Fruit fly (Drosophila melanogaster): ENCODE measurements around the gene SAK.

SAK gene

DNA sequence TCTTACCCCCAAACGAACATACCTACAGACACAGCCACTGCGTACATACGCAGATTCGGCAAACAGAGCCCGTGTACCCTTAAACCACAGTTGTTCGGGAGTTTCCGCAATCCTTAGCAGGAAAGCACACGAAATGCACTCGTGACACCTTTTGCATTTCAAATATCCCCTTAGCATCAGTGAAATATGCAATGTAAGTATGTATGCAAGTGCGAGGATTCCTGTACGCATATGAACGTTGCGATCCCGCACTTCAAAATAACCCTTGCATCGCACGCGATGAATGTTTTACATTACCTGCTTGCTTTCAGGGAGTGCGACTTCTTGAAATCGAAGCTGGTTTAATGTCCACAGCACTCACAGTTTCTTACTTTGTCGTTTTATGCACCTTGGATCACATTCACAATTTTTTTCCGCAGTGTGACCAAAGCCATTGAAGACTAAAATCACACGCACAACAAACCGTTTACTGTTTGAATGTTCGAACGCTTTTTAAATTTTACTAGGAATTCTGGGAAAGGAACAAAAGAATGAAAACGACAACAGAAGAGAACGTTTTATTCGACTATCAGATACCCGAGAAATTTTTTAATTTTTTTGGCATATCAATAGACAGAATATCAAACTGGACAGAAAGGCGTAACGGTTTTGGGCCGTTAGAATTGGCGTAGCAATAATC is 17.7 kb upstream of the SAK start, which contains the start of gene Mkrn1 (continued):
- TF ChIP-seq fru (optimal IDR thresholded peaks at IDR 0.05) (no peak), CG10462 (GFP tag; optimal IDR thresholded peaks at IDR 0.05) (no peak), zen2 (GFP tag; IDR thresholded peaks at IDR 0.05; ENCODE audit: partially characterized antibody) (no peak), CG30020 (tag; optimal IDR thresholded peaks at IDR 0.05) (peak; percentile 96), Dad (GFP tag; optimal IDR thresholded peaks at IDR 0.05) (no peak), CG1832 (GFP tag; optimal IDR thresholded peaks at IDR 0.05) (no peak), insv (GFP tag; optimal IDR thresholded peaks at IDR 0.05) (no peak), vnd (GFP tag; IDR thresholded peaks at IDR 0.05; ENCODE audit: partially characterized antibody) (peak; percentile 83), E2f1 (GFP tag; IDR thresholded peaks at IDR 0.05) (no peak), CG32767 (GFP tag; IDR thresholded peaks at IDR 0.05) (no peak), CG12219 (GFP tag; optimal IDR thresholded peaks at IDR 0.05) (no peak), CG9797 (GFP tag; optimal IDR thresholded peaks at IDR 0.05) (peak; percentile 81), knrl (GFP tag; IDR thresholded peaks at IDR 0.05; ENCODE audit: partially characterized antibody) (peak; percentile 58; the same call in 2 of the 3 replicates), bowl (GFP tag; IDR thresholded peaks at IDR 0.05) (no peak), stwl (tag; optimal IDR thresholded peaks at IDR 0.05) (peak; percentile 78), CG15011 (GFP tag; optimal IDR thresholded peaks at IDR 0.05) (no peak), Lim3 (GFP tag; IDR thresholded peaks at IDR 0.05) (no peak), CG14441 (GFP tag; IDR thresholded peaks at IDR 0.05) (no peak), CG32532 (GFP tag; IDR thresholded peaks at IDR 0.05) (no peak), CoRest (tag; optimal IDR thresholded peaks at IDR 0.05) (no peak), ara (GFP tag; IDR thresholded peaks at IDR 0.05) (no peak), CG9876 (GFP tag; optimal IDR thresholded peaks at IDR 0.05) (no peak), CHES-1-like (GFP tag; optimal IDR thresholded peaks at IDR 0.05) (peak; percentile 31), luna (GFP tag; optimal IDR thresholded peaks at IDR 0.05) (no peak), CG13123 (GFP tag; optimal IDR thresholded peaks at IDR 0.05) (no peak), btn (GFP tag; optimal IDR thresholded peaks at IDR 0.05) (no peak), sqz (GFP tag; optimal IDR thresholded peaks at IDR 0.05) (no peak), sd (tag; optimal IDR thresholded peaks at IDR 0.05) (no peak), pfk (GFP tag; optimal IDR thresholded peaks at IDR 0.05) (peak; percentile 94), pho (GFP tag; optimal IDR thresholded peaks at IDR 0.05) (no peak), scrt (GFP tag; optimal IDR thresholded peaks at IDR 0.05) (no peak), CG2199 (GFP tag; IDR thresholded peaks at IDR 0.05) (no peak), CG9609 (GFP tag; optimal IDR thresholded peaks at IDR 0.05) (no peak), sim (GFP tag; IDR thresholded peaks at IDR 0.05) (no peak), trem (tag; optimal IDR thresholded peaks at IDR 0.05) (peak; percentile 53), NK7.1 (GFP tag; optimal IDR thresholded peaks at IDR 0.05) (no peak), mirr (GFP tag; optimal IDR thresholded peaks at IDR 0.05) (no peak), CG11093 (GFP tag; IDR thresholded peaks at IDR 0.05) (no peak), Opbp (GFP tag; IDR thresholded peaks at IDR 0.05; ENCODE audit: partially characterized antibody) (peak; percentile 79), CG33213 (GFP tag; optimal IDR thresholded peaks at IDR 0.05) (peak; percentile 66), CG4617 (GFP tag; optimal IDR thresholded peaks at IDR 0.05; ENCODE audit: borderline replicate concordance) (peak; percentile 96), CG4424 (GFP tag; optimal IDR thresholded peaks at IDR 0.05) (no peak), gem (tag; optimal IDR thresholded peaks at IDR 0.05) (no peak), Doc2 (GFP tag; IDR thresholded peaks at IDR 0.05) (no peak), Rx (GFP tag; IDR thresholded peaks at IDR 0.05) (no peak), CG10321 (GFP tag; IDR thresholded peaks at IDR 0.05) (no peak), CG7963 (GFP tag; IDR thresholded peaks at IDR 0.05; ENCODE audit: partially characterized antibody) (peak; percentile 90), CG12391 (tag; optimal IDR thresholded peaks at IDR 0.05) (no peak), gcm2 (GFP tag; optimal IDR thresholded peaks at IDR 0.05) (no peak), tna (GFP tag; IDR thresholded peaks at IDR 0.05; ENCODE audit: partially characterized antibody) (peak; percentile 94), tap (tag; optimal IDR thresholded peaks at IDR 0.05) (no peak)

Measured in whole organism, embryonic.